Fruit fly (Drosophila melanogaster): Measurements from ENCODE around the gene RpS13.

- TF ChIP-seq CG14711 (tag; optimal IDR thresholded peaks at IDR 0.05), result no peak
- TF ChIP-seq CG33017 (tag; optimal IDR thresholded peaks at IDR 0.05), result no peak
- TF ChIP-seq kay (GFP tag; ENCODE audit: borderline replicate concordance), result no peak
- no peak for TF ChIP-seq CG7101 (tag; optimal IDR thresholded peaks at IDR 0.05)
- no peak for TF ChIP-seq Hr96 (GFP tag; optimal IDR thresholded peaks at IDR 0.05)
- no peak for TF ChIP-seq Mnt (GFP tag; optimal IDR thresholded peaks at IDR 0.05)
- TF ChIP-seq Clk (GFP tag; optimal IDR thresholded peaks at IDR 0.05), result no peak
- TF ChIP-seq pad (GFP tag; optimal IDR thresholded peaks at IDR 0.05), result no peak
- TF ChIP-seq ovo (GFP tag; optimal IDR thresholded peaks at IDR 0.05), result no peak
- TF ChIP-seq cnc (optimal IDR thresholded peaks at IDR 0.05), result no peak
- no peak for TF ChIP-seq CG1620 (GFP tag; optimal IDR thresholded peaks at IDR 0.05)
- peak; percentile 59 for TF ChIP-seq CG12768 (GFP tag; optimal IDR thresholded peaks at IDR 0.05)
- no peak for TF ChIP-seq CG7045 (GFP tag; optimal IDR thresholded peaks at IDR 0.05)
Observed at dm6 chr2L:8325150-8325549, 39.3 kb downstream of the RpS13 start, which contains the start of gene CG7781.

Data from whole organism, adult.